Worm (Caenorhabditis elegans) whole organism, L1 larva: ENCODE measurements around the gene pals-24.

Source experiments
- C16A3.4 ChIP-seq: fragments of 150-350 bp; optimal IDR thresholded peaks from 2 replicates; lab custom pipeline; 2014; ENCODE audit warnings: missing biosample characterization, missing genetic modification characterization
- F16B12.6 ChIP-seq: fragments of 150-350 bp; optimal IDR thresholded peaks from 2 replicates; lab custom pipeline; 2014; ENCODE audit warnings: missing biosample characterization, missing genetic modification characterization
- aha-1 ChIP-seq: fragments of 150-350 bp; optimal IDR thresholded peaks from 2 replicates; lab custom pipeline; 2014; ENCODE audit warnings: missing biosample characterization, missing genetic modification characterization
- ama-1 ChIP-seq: fragments of 150-350 bp; optimal IDR thresholded peaks from 2 replicates; lab custom pipeline; 2014
- ceh-63 ChIP-seq: fragments of 200-800 bp; sonication (Bioruptor generic); optimal IDR thresholded peaks from 2 replicates; lab custom pipeline; 2018; ENCODE audit warnings: mild to moderate bottlenecking, missing genetic modification characterization, missing compliant biosample characterization
- ceh-82 ChIP-seq, 3 experiments: fragments of 150-350 bp in 1 of 3; sonication (generic microtip) in 2 of 3; optimal IDR thresholded peaks; 2 replicates each; lab custom pipeline; 2014 to 2017; ENCODE audit warnings: missing biosample characterization in 3 of 3, missing genetic modification characterization in 3 of 3
- ceh-90 ChIP-seq: sonication (generic microtip); optimal IDR thresholded peaks from 2 replicates; lab custom pipeline; 2016; ENCODE audit warnings: missing genetic modification characterization, missing compliant biosample characterization
- dpl-1 ChIP-seq, 3 experiments: fragments of 150-350 bp in 2 of 3; sonication (generic microtip) in 1 of 3; optimal IDR thresholded peaks; 2 replicates each; lab custom pipeline; 2014 to 2017; ENCODE audit warnings: missing biosample characterization in 3 of 3, missing genetic modification characterization in 3 of 3, missing genetic modification reagents in 3 of 3
- dsc-1 ChIP-seq: sonication (generic microtip); optimal IDR thresholded peaks from 2 replicates; lab custom pipeline; 2016; ENCODE audit warnings: mild to moderate bottlenecking, missing genetic modification characterization, missing compliant biosample characterization
- egl-27 ChIP-seq, 2 experiments: fragments of 150-350 bp in 1 of 2; sonication (generic microtip); optimal IDR thresholded peaks; 3 replicates each; lab custom pipeline; 2017 to 2018; ENCODE audit warnings: missing biosample characterization in 2 of 2, missing genetic modification characterization in 2 of 2, missing genetic modification reagents in 2 of 2
- elt-2 ChIP-seq: sonication (generic microtip); optimal IDR thresholded peaks from 2 replicates; lab custom pipeline; 2016; ENCODE audit warnings: missing genetic modification characterization, mild to moderate bottlenecking, inconsistent platforms, missing compliant biosample characterization, missing genetic modification reagents
- elt-3 ChIP-seq, 6 experiments: fragments of 150-350 bp in 1 of 6; sonication (generic microtip); optimal IDR thresholded peaks; 2 replicates each; lab custom pipeline; 2017 to 2018; ENCODE audit warnings: missing biosample characterization in 6 of 6, missing genetic modification characterization in 6 of 6, inconsistent platforms in 1 of 6
- ets-5 ChIP-seq: fragments of 200-800 bp; sonication (Bioruptor generic); IDR thresholded peaks from 2 replicates; pipeline ENCODE4 v1.3.6; 2022; ENCODE audit warnings: missing genetic modification characterization, missing compliant biosample characterization
- fos-1 ChIP-seq: fragments of 150-350 bp; optimal IDR thresholded peaks from 2 replicates; lab custom pipeline; 2014; ENCODE audit warnings: missing biosample characterization, missing genetic modification characterization
- hlh-17 ChIP-seq: fragments of 200-800 bp; sonication (Bioruptor generic); optimal IDR thresholded peaks from 2 replicates; lab custom pipeline; 2018; ENCODE audit warnings: missing genetic modification characterization, mild to moderate bottlenecking, missing compliant biosample characterization, moderate library complexity, borderline replicate concordance
- irx-1 ChIP-seq: sonication (generic microtip); optimal IDR thresholded peaks from 2 replicates; lab custom pipeline; 2016; ENCODE audit warnings: missing genetic modification characterization, missing compliant biosample characterization
- jun-1 ChIP-seq: fragments of 150-350 bp; optimal IDR thresholded peaks from 2 replicates; lab custom pipeline; 2014; ENCODE audit warnings: missing biosample characterization, missing genetic modification reagents, missing genetic modification characterization
- lin-14 ChIP-seq: fragments of 200-800 bp; sonication (Bioruptor generic); optimal IDR thresholded peaks from 2 replicates; lab custom pipeline; 2018; ENCODE audit warnings: mild to moderate bottlenecking, missing genetic modification characterization, moderate library complexity, missing compliant biosample characterization
- lin-15B ChIP-seq: fragments of 150-350 bp; sonication (generic microtip); optimal IDR thresholded peaks from 3 replicates; lab custom pipeline; 2014; ENCODE audit warnings: missing biosample characterization, missing genetic modification characterization
- lin-35 ChIP-seq, 2 experiments: fragments of 150-350 bp; optimal IDR thresholded peaks; 2 replicates each; lab custom pipeline; 2014; ENCODE audit warnings: missing biosample characterization in 2 of 2, missing genetic modification characterization in 2 of 2, missing genetic modification reagents in 2 of 2
- mef-2 ChIP-seq: fragments of 150-350 bp; optimal IDR thresholded peaks from 2 replicates; lab custom pipeline; 2014; ENCODE audit warnings: missing biosample characterization, missing genetic modification characterization
- mep-1 ChIP-seq: fragments of 150-350 bp; optimal IDR thresholded peaks from 2 replicates; lab custom pipeline; 2014; ENCODE audit warnings: missing biosample characterization, missing genetic modification characterization
- nhr-12 ChIP-seq: sonication (generic microtip); optimal IDR thresholded peaks from 2 replicates; lab custom pipeline; 2017; ENCODE audit warnings: missing biosample characterization, missing genetic modification characterization
- nhr-19 ChIP-seq: fragments of 200-800 bp; sonication (Bioruptor generic); conservative IDR thresholded peaks from 2 replicates; pipeline ENCODE4 v1.3.6; 2022; ENCODE audit warnings: missing genetic modification characterization, missing compliant biosample characterization
- nhr-237 ChIP-seq: fragments of 150-350 bp; optimal IDR thresholded peaks from 2 replicates; lab custom pipeline; 2014; ENCODE audit warnings: missing biosample characterization, missing genetic modification characterization
- nhr-47 ChIP-seq: sonication (generic microtip); optimal IDR thresholded peaks from 2 replicates; lab custom pipeline; 2016; ENCODE audit warnings: mild to moderate bottlenecking, missing genetic modification characterization, moderate library complexity, missing compliant biosample characterization
- nhr-76 ChIP-seq: sonication (generic microtip); optimal IDR thresholded peaks from 2 replicates; lab custom pipeline; 2017; ENCODE audit warnings: missing biosample characterization, missing genetic modification characterization
- nhr-77 ChIP-seq: fragments of 150-350 bp; optimal IDR thresholded peaks from 2 replicates; lab custom pipeline; 2014; ENCODE audit warnings: missing biosample characterization, missing genetic modification characterization
- nhr-85 ChIP-seq: sonication (generic microtip); peaks from one replicate; lab custom pipeline; 2016; ENCODE audit warnings: missing genetic modification characterization, inconsistent platforms, missing compliant biosample characterization
- nhr-90 ChIP-seq: sonication (generic microtip); optimal IDR thresholded peaks from 2 replicates; lab custom pipeline; 2016; ENCODE audit warnings: mild to moderate bottlenecking, missing genetic modification characterization, missing compliant biosample characterization; ENCODE audit not compliant: poor library complexity
- pax-3 ChIP-seq: fragments of 200-800 bp; sonication (Bioruptor generic); optimal IDR thresholded peaks from 2 replicates; lab custom pipeline; 2018; ENCODE audit warnings: mild to moderate bottlenecking, missing genetic modification characterization, moderate library complexity, missing compliant biosample characterization
- pqm-1 ChIP-seq: sonication (generic microtip); optimal IDR thresholded peaks from 3 replicates; lab custom pipeline; 2017; ENCODE audit warnings: missing biosample characterization, missing genetic modification characterization
- rnt-1 ChIP-seq: sonication (generic microtip); optimal IDR thresholded peaks from 2 replicates; lab custom pipeline; 2016; ENCODE audit warnings: mild to moderate bottlenecking, missing genetic modification characterization, moderate library complexity, missing compliant biosample characterization
- skn-1 ChIP-seq: fragments of 150-350 bp; optimal IDR thresholded peaks from 2 replicates; lab custom pipeline; 2014; ENCODE audit warnings: missing biosample characterization, missing genetic modification characterization
- snpc-4 ChIP-seq: fragments of 150-350 bp; optimal IDR thresholded peaks from 2 replicates; lab custom pipeline; 2014; ENCODE audit warnings: missing biosample characterization, missing genetic modification characterization
- sox-4 ChIP-seq: sonication (generic microtip); optimal IDR thresholded peaks from 2 replicates; lab custom pipeline; 2016; ENCODE audit warnings: missing genetic modification characterization, missing compliant biosample characterization
- sup-37 ChIP-seq: fragments of 200-800 bp; sonication (Bioruptor generic); optimal IDR thresholded peaks from 2 replicates; lab custom pipeline; 2018; ENCODE audit warnings: mild to moderate bottlenecking, missing genetic modification characterization, missing compliant biosample characterization
- swsn-7 ChIP-seq: sonication (generic microtip); optimal IDR thresholded peaks from 2 replicates; lab custom pipeline; 2016; ENCODE audit warnings: missing genetic modification characterization, missing compliant biosample characterization
- tbx-2 ChIP-seq: sonication (generic microtip); optimal IDR thresholded peaks from 2 replicates; lab custom pipeline; 2016; ENCODE audit warnings: missing genetic modification characterization, missing compliant biosample characterization
- tlp-1 ChIP-seq: fragments of 150-350 bp; optimal IDR thresholded peaks from 2 replicates; lab custom pipeline; 2014; ENCODE audit warnings: missing biosample characterization, missing genetic modification characterization
- unc-130 ChIP-seq: fragments of 150-350 bp; optimal IDR thresholded peaks from 2 replicates; lab custom pipeline; 2017; ENCODE audit warnings: missing biosample characterization, missing genetic modification characterization, inconsistent platforms
- unc-98 ChIP-seq: fragments of 200-800 bp; sonication (Bioruptor generic); IDR thresholded peaks from 2 replicates; pipeline ENCODE4 v1.3.6; 2022; ENCODE audit warnings: missing genetic modification characterization, missing compliant biosample characterization
- zag-1 ChIP-seq: fragments of 150-350 bp; optimal IDR thresholded peaks from 2 replicates; lab custom pipeline; 2014; ENCODE audit warnings: missing biosample characterization, missing genetic modification characterization
- zip-4 ChIP-seq: fragments of 200-800 bp; sonication (Bioruptor generic); optimal IDR thresholded peaks from 2 replicates; lab custom pipeline; 2018; ENCODE audit warnings: mild to moderate bottlenecking, missing genetic modification characterization, moderate library complexity, missing compliant biosample characterization
- ztf-11 ChIP-seq, 2 experiments: sonication (generic microtip); optimal IDR thresholded peaks; 2 replicates each; lab custom pipeline; 2016 to 2017; ENCODE audit warnings: missing genetic modification characterization in 2 of 2, missing biosample characterization in 1 of 2, missing compliant biosample characterization in 1 of 2

Gene pals-24

DNA sequence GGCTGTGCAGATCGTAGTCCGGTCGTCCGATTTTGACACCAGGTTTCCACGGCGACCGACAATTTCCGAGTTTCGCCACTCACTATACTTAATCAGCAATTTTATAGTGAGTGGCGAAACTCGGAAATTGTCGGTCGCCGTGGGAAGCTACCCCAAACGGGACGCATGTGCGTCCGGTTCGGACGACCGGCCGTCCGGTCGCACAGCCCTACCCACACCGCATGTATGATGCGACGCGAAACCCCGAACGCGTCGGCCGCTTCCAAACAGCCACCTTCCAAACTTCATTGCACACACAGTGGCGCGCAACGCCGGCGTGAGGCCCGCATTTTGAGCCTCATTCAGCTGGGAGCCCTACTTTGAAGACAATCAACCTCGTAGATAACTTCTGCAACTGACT lies 30.8 kb downstream of the pals-24 start:
- TF ChIP-seq mef-2 (tag; lab: Kevin White, UChicago) (no peak), ets-5 (no peak), snpc-4 (no peak)

DNA sequence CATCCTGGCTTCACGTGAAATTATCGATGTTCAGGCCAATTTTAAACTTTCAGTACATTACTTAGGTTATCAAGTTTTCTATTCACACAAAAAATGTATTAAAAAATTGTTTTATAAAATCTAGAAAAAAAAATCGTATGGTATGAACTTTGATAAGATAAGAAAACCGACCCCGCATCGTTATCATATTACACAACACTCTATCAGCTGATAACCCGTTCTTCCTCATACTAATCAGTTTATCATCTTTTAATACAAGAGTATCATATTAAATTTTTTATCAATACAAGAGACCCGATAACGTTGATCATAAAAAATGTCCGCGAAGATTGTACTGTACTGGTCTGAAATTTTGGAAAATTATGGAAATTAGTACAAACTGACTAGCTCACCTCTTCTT lies 33.9 kb downstream of the pals-24 start:
- TF ChIP-seq mef-2 (tag; lab: Kevin White, UChicago), result no peak
- TF ChIP-seq sup-37 (GFP tag; lab: Kevin White, UChicago), result no peak
- TF ChIP-seq ama-1, result no peak
- no peak for TF ChIP-seq irx-1 (tag; lab: Kevin White, UChicago)
- TF ChIP-seq ceh-82 (tag; optimal IDR thresholded peaks at IDR 0.05; lab: Kevin White, UChicago), result no peak
- no peak for TF ChIP-seq unc-130
- no peak for TF ChIP-seq ztf-11 (tag; optimal IDR thresholded peaks at IDR 0.05; lab: Kevin White, UChicago)
- TF ChIP-seq lin-35 (GFP tag; optimal IDR thresholded peaks at IDR 0.05; lab: Kevin White, UChicago), result peak in 1 of 2 experiments; percentile 62
- TF ChIP-seq mep-1 (tag; lab: Kevin White, UChicago), result no peak
- TF ChIP-seq dpl-1 (GFP tag; optimal IDR thresholded peaks at IDR 0.05; lab: Kevin White, UChicago), result no peak
- no peak for TF ChIP-seq aha-1 (tag; lab: Kevin White, UChicago)
- TF ChIP-seq nhr-90 (tag; lab: Kevin White, UChicago), result peak; percentile 61
- no peak for TF ChIP-seq unc-98
- peak; percentile 98 for TF ChIP-seq pqm-1 (tag; lab: Kevin White, UChicago)
- no peak for TF ChIP-seq dsc-1 (tag; lab: Kevin White, UChicago)
- no peak for TF ChIP-seq skn-1
- no peak for TF ChIP-seq lin-14 (GFP tag; lab: Kevin White, UChicago)
- peak; percentile 34 for TF ChIP-seq pax-3 (tag; lab: Kevin White, UChicago)
- TF ChIP-seq nhr-47 (tag; lab: Kevin White, UChicago), result no peak
- no peak for TF ChIP-seq C16A3.4 (tag; lab: Kevin White, UChicago)
- TF ChIP-seq sox-4, result no peak
- TF ChIP-seq zag-1 (tag; lab: Kevin White, UChicago), result no peak
- TF ChIP-seq tbx-2 (tag; lab: Kevin White, UChicago), result no peak
- TF ChIP-seq elt-3 (tag; optimal IDR thresholded peaks at IDR 0.05; lab: Kevin White, UChicago), result peak; percentile 67 to 100 (median 95)
- TF ChIP-seq tlp-1 (tag; lab: Kevin White, UChicago), result peak; percentile 92
- TF ChIP-seq rnt-1 (tag; lab: Kevin White, UChicago), result no peak
- TF ChIP-seq nhr-237 (tag; lab: Kevin White, UChicago), result no peak
- no peak for TF ChIP-seq swsn-7 (tag; lab: Kevin White, UChicago)
- TF ChIP-seq nhr-77 (tag; lab: Kevin White, UChicago), result no peak
- TF ChIP-seq ceh-90 (tag; lab: Kevin White, UChicago), result no peak
- TF ChIP-seq nhr-85, result peak; percentile 52
- no peak for TF ChIP-seq ceh-63 (GFP tag; lab: Kevin White, UChicago)
- TF ChIP-seq hlh-17 (GFP tag; lab: Kevin White, UChicago), result no peak
- peak; percentile 12; the same call in 1 of the 2 replicates for TF ChIP-seq nhr-19 (GFP tag; lab: Robert Waterston, UW)
- no peak for TF ChIP-seq fos-1 (tag; lab: Kevin White, UChicago)
- TF ChIP-seq egl-27 (tag; optimal IDR thresholded peaks at IDR 0.05; lab: Kevin White, UChicago), result peak in 1 of 2 experiments; percentile 6
- TF ChIP-seq elt-2 (tag; lab: Kevin White, UChicago), result peak; percentile 100
- peak; percentile 93 for TF ChIP-seq jun-1 (tag; lab: Kevin White, UChicago)

DNA sequence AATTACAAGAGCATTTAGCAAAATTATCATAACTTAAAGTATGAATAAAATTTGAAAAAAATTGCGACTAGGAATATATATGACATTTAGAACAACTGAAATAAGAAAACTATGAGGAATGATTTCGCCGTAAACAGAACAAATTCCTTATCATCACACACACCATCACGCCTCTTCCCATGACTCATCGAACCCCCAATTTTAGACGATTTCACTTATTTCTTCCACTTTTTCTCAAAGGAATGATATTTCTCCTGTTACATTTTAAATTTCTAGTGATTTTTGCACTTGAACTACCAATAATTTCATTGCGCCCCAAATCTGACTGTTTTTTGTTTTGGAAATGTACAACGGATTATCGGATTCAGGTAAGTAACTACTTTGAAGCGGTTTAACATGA lies 36.4 kb downstream of the pals-24 start, which contains the start of the genes zig-13 and ver-1:
Gene zig-13, minus strand, starts transcription at position 101 of the 400 bp plus-strand sequence.
Gene ver-1, plus strand, starts transcription at position 180 of the 400 bp plus-strand sequence.
- no peak for TF ChIP-seq skn-1
- TF ChIP-seq nhr-237 (tag; lab: Kevin White, UChicago), result no peak
- no peak for TF ChIP-seq nhr-12 (tag; lab: Kevin White, UChicago)
- TF ChIP-seq lin-15B (tag; lab: Kevin White, UChicago), result no peak
- TF ChIP-seq F16B12.6, result no peak
- no peak for TF ChIP-seq nhr-76 (tag; lab: Kevin White, UChicago)
- no peak for TF ChIP-seq zip-4
- TF ChIP-seq elt-3 (tag; optimal IDR thresholded peaks at IDR 0.05; lab: Kevin White, UChicago), result no peak
- TF ChIP-seq, all 84 proteins: peak for 0
